Fruit fly (Drosophila melanogaster) whole organism, wandering third instar larva: Measurements from ENCODE around the gene CG14339.
A peak's percentile ranks its signal among the peaks of the same experiment; 100 is the strongest.

Experiments
- Abd-B ChIP-seq: fragments of >200 bp; optimal IDR thresholded peaks from 2 replicates; lab custom pipeline; 2017; ENCODE audit warnings: missing biosample characterization, missing genetic modification characterization
- CG32264 ChIP-seq: fragments of 200-800 bp; sonication (Bioruptor generic); optimal IDR thresholded peaks from 2 replicates; lab custom pipeline; 2016; ENCODE audit warnings: missing biosample characterization, missing genetic modification characterization
- CG9705 ChIP-seq: fragments of 200-800 bp; sonication (Bioruptor generic); optimal IDR thresholded peaks from 2 replicates; lab custom pipeline; 2018; ENCODE audit warnings: missing biosample characterization, mild to moderate bottlenecking, missing genetic modification characterization
- CrebA ChIP-seq: fragments of 200-800 bp; sonication (Bioruptor generic); optimal IDR thresholded peaks from 2 replicates; lab custom pipeline; 2016; ENCODE audit warnings: missing biosample characterization, mild to moderate bottlenecking, missing genetic modification characterization, borderline replicate concordance
- Dfd ChIP-seq: fragments of >200 bp; optimal IDR thresholded peaks from 2 replicates; lab custom pipeline; 2017; ENCODE audit warnings: missing biosample characterization, missing genetic modification characterization
- Dif ChIP-seq: fragments of 200-275, 200-300 bp; sonication (Bioruptor generic); optimal IDR thresholded peaks from 2 replicates; lab custom pipeline; 2018; ENCODE audit warnings: missing biosample characterization, missing genetic modification characterization; ENCODE audit not compliant: partially characterized antibody
- GATAd ChIP-seq: sonication (Bioruptor generic); optimal IDR thresholded peaks from 2 replicates; lab custom pipeline; 2016; ENCODE audit warnings: missing biosample characterization, missing genetic modification characterization
- HLH106 ChIP-seq: fragments of 200-800 bp; optimal IDR thresholded peaks from 3 replicates; lab custom pipeline; 2019; ENCODE audit warnings: missing biosample characterization, mild to moderate bottlenecking, missing genetic modification characterization, moderate library complexity
- Hr78 ChIP-seq: fragments of >200 bp; optimal IDR thresholded peaks from 2 replicates; lab custom pipeline; 2017; ENCODE audit warnings: missing biosample characterization, missing genetic modification characterization
- Jra ChIP-seq: sonication (Bioruptor generic); optimal IDR thresholded peaks from 2 replicates; lab custom pipeline; 2016; ENCODE audit warnings: missing biosample characterization, missing genetic modification characterization
- Mio ChIP-seq: sonication (Bioruptor generic); optimal IDR thresholded peaks from 2 replicates; lab custom pipeline; 2016; ENCODE audit warnings: missing biosample characterization, missing genetic modification characterization
- N ChIP-seq: fragments of >200 bp; optimal IDR thresholded peaks from 2 replicates; lab custom pipeline; 2018; ENCODE audit warnings: missing biosample characterization, missing external identifiers, missing genetic modification characterization
- OdsH ChIP-seq: fragments of 200-800 bp; sonication (Bioruptor generic); optimal IDR thresholded peaks from 2 replicates; lab custom pipeline; 2016; ENCODE audit warnings: missing biosample characterization, mild to moderate bottlenecking, missing genetic modification characterization
- Rel ChIP-seq, 2 experiments: fragments of 200-800 bp; sonication (Bioruptor generic) in 1 of 2; optimal IDR thresholded peaks; 2 replicates in 1 of 2; 3 replicates in 1 of 2; lab custom pipeline; 2016 to 2019; ENCODE audit warnings: mild to moderate bottlenecking in 2 of 2, missing biosample characterization in 2 of 2, missing genetic modification characterization in 2 of 2, moderate library complexity in 1 of 2
- br ChIP-seq: fragments of 200-800 bp; sonication (Bioruptor generic); optimal IDR thresholded peaks from 2 replicates; lab custom pipeline; 2016; ENCODE audit warnings: missing biosample characterization, missing genetic modification characterization
- brk ChIP-seq: fragments of 200-800 bp; sonication (Bioruptor generic); optimal IDR thresholded peaks from 2 replicates; lab custom pipeline; 2016; ENCODE audit warnings: missing biosample characterization, mild to moderate bottlenecking, missing genetic modification characterization
- dl ChIP-seq, 2 experiments: fragments of 175-275, 200-275 bp in 1 of 2; fragments of 200-275 bp in 1 of 2; sonication (Bioruptor generic); optimal IDR thresholded peaks; lab custom pipeline; 2018; ENCODE audit warnings: mild to moderate bottlenecking in 2 of 2, missing biosample characterization in 2 of 2, missing genetic modification characterization in 2 of 2, moderate library complexity in 2 of 2; ENCODE audit not compliant: partially characterized antibody in 2 of 2, insufficient read depth in 1 of 2
- dmrt93B ChIP-seq: fragments of 200-800 bp; sonication (Bioruptor generic); optimal IDR thresholded peaks from 2 replicates; lab custom pipeline; 2018; ENCODE audit warnings: missing biosample characterization, mild to moderate bottlenecking, missing genetic modification characterization
- dsf ChIP-seq: sonication (Bioruptor generic); optimal IDR thresholded peaks from 2 replicates; lab custom pipeline; 2016; ENCODE audit warnings: missing biosample characterization, missing genetic modification characterization, borderline replicate concordance
- ey ChIP-seq: fragments of 200-800 bp; sonication (Bioruptor generic); optimal IDR thresholded peaks from 2 replicates; lab custom pipeline; 2016; ENCODE audit warnings: missing biosample characterization, missing genetic modification characterization
- foxo ChIP-seq, 2 experiments: fragments of 200-800 bp; sonication (Bioruptor generic); optimal IDR thresholded peaks; 2 replicates in 1 of 2; 3 replicates in 1 of 2; lab custom pipeline; 2016 to 2017; ENCODE audit warnings: missing biosample characterization in 2 of 2, missing genetic modification characterization in 2 of 2
- fru ChIP-seq: fragments of 200-800 bp; sonication (Bioruptor generic); optimal IDR thresholded peaks from 3 replicates; lab custom pipeline; 2016; ENCODE audit warnings: missing biosample characterization, mild to moderate bottlenecking, missing genetic modification characterization
- h ChIP-seq: fragments of 200-800 bp; sonication (Bioruptor generic); optimal IDR thresholded peaks from 3 replicates; lab custom pipeline; 2016; ENCODE audit warnings: missing biosample characterization, mild to moderate bottlenecking, missing genetic modification characterization
- jim ChIP-seq: fragments of 175-275, 200-325 bp; sonication (Bioruptor generic); optimal IDR thresholded peaks from 2 replicates; lab custom pipeline; 2016; ENCODE audit warnings: missing biosample characterization, mild to moderate bottlenecking, missing genetic modification characterization
- lola ChIP-seq: fragments of >200 bp; optimal IDR thresholded peaks from 2 replicates; lab custom pipeline; 2017; ENCODE audit warnings: missing biosample characterization, missing genetic modification characterization
- pan ChIP-seq: fragments of >200 bp; optimal IDR thresholded peaks from 2 replicates; lab custom pipeline; 2017
- psq ChIP-seq: fragments of 200-800 bp; sonication (Bioruptor generic); optimal IDR thresholded peaks from 3 replicates; lab custom pipeline; 2017; ENCODE audit warnings: missing biosample characterization, mild to moderate bottlenecking, missing genetic modification characterization, moderate library complexity
- rgr ChIP-seq: fragments of 200-800 bp; sonication (Bioruptor generic); optimal IDR thresholded peaks from 3 replicates; lab custom pipeline; 2016; ENCODE audit warnings: missing biosample characterization, mild to moderate bottlenecking, missing genetic modification characterization
- sage ChIP-seq: fragments of 200-800 bp; sonication (Bioruptor generic); optimal IDR thresholded peaks from 2 replicates; lab custom pipeline; 2016; ENCODE audit warnings: missing biosample characterization, mild to moderate bottlenecking, missing genetic modification characterization
- sv ChIP-seq: fragments of 200-800 bp; sonication (Bioruptor generic); optimal IDR thresholded peaks from 3 replicates; lab custom pipeline; 2016; ENCODE audit warnings: missing biosample characterization, missing genetic modification characterization
- tai ChIP-seq: sonication (Bioruptor generic); optimal IDR thresholded peaks from 2 replicates; lab custom pipeline; 2016; ENCODE audit warnings: missing biosample characterization, missing genetic modification characterization
- usp ChIP-seq: fragments of >200 bp; optimal IDR thresholded peaks from 2 replicates; lab custom pipeline; 2017; ENCODE audit warnings: missing biosample characterization, missing genetic modification characterization
- woc ChIP-seq: sonication (Bioruptor generic); optimal IDR thresholded peaks from 2 replicates; lab custom pipeline; 2016; ENCODE audit warnings: missing biosample characterization, mild to moderate bottlenecking, missing genetic modification characterization

The CG14339 gene

DNA sequence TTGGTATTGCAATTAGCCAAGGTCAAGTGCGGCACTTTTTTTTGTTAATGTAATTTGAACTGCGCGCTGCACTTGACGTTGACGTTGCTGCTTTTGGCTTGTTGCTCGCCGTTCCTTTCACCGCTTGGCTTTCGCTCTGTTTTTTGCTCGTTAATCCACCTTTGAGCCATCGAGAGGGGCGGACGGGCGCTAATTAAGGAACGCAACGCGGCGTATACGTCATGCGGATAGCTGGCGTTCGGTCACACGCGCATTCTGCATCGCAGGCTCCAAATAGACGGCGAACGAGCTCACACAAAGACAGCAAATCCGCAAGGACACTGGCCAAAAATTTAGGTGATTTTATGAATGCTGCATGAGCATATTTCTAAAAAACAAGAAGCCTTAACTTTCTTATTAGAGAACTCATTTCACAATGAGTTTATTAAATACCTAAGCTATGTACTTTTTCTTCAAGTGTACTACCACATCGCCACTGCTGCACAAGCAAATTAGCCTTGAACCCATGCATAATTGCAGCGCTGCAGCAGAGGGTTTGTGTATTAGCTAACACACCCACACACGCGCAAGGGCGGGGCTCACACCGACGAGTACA, 21.9 kb upstream of the CG14339 start:
- TF ChIP-seq sage (GFP tag; lab: Kevin White, UChicago) (no peak), foxo (GFP tag; optimal IDR thresholded peaks at IDR 0.05; lab: Kevin White, UChicago) (peak in 1 of 2 experiments; percentile 24), rgr (GFP tag; lab: Kevin White, UChicago) (peak; percentile 16), h (no peak)

DNA sequence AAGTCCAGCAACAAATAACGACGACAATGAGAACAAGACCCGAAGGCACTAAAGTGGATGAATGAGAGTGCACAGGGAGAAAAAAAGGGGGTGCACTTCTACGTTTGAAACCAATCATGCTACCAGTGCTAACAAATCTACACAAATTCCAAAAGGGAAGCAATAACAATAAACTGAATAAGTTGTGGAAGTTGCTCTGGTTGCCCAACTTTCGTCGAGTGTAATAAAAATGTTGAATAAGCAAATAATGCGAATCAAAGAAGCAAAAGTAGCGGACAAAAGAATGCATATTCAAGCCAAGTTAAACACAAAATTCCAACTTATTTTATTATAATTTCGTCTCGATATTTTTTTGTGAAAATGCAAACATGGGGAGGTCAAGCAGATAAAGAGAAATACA, 16.7 kb upstream of the CG14339 start:
- TF ChIP-seq fru (GFP tag; lab: Kevin White, UChicago) (no peak), CG9705 (no peak), woc (GFP tag; lab: Kevin White, UChicago) (no peak), dmrt93B (GFP tag; lab: Kevin White, UChicago) (no peak), lola (GFP tag; lab: Kevin White, UChicago) (no peak), Jra (no peak), foxo (GFP tag; optimal IDR thresholded peaks at IDR 0.05; lab: Kevin White, UChicago) (no peak)
- TF ChIP-seq, all 38 proteins: peak for 0

DNA sequence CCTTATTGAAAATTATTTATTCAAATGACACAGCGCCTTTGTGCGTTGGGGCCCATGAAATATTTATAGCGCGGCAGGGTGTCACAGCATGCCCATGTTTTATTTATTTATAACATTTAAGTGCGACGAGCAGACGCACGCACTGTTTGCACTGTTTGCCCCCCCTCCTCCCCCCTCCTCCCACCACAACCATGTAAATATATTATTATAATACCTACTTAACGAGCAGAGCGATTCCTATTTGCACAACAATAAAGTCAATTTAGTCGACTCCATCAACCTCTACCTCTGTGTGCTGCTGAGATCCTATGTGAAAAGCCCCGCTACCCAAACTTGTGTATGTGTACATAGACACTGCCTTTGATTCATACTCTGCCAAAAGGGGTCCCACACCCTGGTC, 13.6 kb upstream of the CG14339 start:
- no peak for TF ChIP-seq fru (GFP tag; lab: Kevin White, UChicago)
- TF ChIP-seq tai (GFP tag; lab: Kevin White, UChicago), result no peak
- no peak for TF ChIP-seq CG9705
- TF ChIP-seq rgr (GFP tag; lab: Kevin White, UChicago), result no peak
- TF ChIP-seq h, result peak; percentile 36
- no peak for TF ChIP-seq usp (GFP tag; lab: Kevin White, UChicago)
- no peak for TF ChIP-seq Rel (GFP tag; optimal IDR thresholded peaks at IDR 0.05; lab: Kevin White, UChicago)
- TF ChIP-seq Rel (tag; optimal IDR thresholded peaks at IDR 0.05; lab: Kevin White, UChicago), result peak; percentile 51
- TF ChIP-seq Hr78 (GFP tag; lab: Kevin White, UChicago), result no peak
- TF ChIP-seq Dfd (GFP tag; lab: Kevin White, UChicago), result peak; percentile 78
- no peak for TF ChIP-seq foxo (GFP tag; optimal IDR thresholded peaks at IDR 0.05; lab: Kevin White, UChicago)
- no peak for TF ChIP-seq CG32264
- no peak for TF ChIP-seq Jra
- TF ChIP-seq sv (GFP tag; lab: Kevin White, UChicago), result no peak
- TF ChIP-seq ey (GFP tag; lab: Kevin White, UChicago), result no peak
- TF ChIP-seq brk (GFP tag; lab: Kevin White, UChicago), result no peak
- no peak for TF ChIP-seq Dif
- TF ChIP-seq dmrt93B (GFP tag; lab: Kevin White, UChicago), result no peak
- no peak for TF ChIP-seq N (GFP tag; lab: Kevin White, UChicago)

DNA sequence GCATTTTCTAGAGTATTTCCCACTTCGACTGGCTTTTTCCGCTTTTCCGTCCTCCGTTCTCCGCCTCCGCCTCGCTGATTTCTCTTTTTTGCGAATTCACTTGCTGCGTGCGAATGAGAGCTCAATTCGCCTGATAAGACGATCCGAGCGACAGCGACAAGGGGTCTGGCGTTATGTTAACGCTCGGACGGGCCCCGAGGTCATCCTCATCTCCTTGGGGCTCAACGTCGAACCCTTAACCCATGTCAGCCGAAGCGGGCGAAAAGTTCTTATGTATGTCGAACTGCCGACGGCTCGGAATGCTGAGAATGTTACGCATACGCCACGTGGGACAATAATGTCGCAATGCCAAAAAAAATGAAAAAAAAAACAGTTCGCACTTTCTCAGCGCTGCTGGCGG, 12.9 kb upstream of the CG14339 start:
- TF ChIP-seq sage (GFP tag; lab: Kevin White, UChicago) (no peak), Rel (GFP tag; optimal IDR thresholded peaks at IDR 0.05; lab: Kevin White, UChicago) (no peak), Rel (tag; optimal IDR thresholded peaks at IDR 0.05; lab: Kevin White, UChicago) (peak; percentile 17)

DNA sequence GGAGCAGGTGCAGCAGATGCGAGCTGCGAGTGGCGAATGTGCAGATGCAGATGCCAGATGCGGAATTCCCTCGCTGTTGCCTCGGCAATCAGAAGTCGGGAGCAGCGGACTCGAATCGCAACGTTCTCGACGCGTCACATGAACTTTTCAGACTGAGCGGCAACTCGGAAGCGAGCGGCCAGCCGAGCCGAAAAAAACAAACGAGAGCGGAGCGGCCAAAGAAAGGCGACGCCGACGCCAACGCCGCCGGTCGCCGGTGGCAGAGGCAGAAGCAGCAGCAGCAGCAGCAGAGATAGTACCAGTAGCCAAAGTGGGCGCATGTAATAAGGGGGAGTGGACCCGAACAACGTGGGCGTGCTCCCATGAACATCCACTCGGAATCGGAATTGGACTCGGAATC, 6.0 kb upstream of the CG14339 start, which contains the start of gene CG4629:
Gene CG4629 (minus strand): TSS at position 156 of the 400 bp plus-strand sequence.
- TF ChIP-seq Rel (GFP tag; optimal IDR thresholded peaks at IDR 0.05; lab: Kevin White, UChicago) (no peak), Rel (tag; optimal IDR thresholded peaks at IDR 0.05; lab: Kevin White, UChicago) (peak; percentile 20), fru (GFP tag; lab: Kevin White, UChicago) (peak; percentile 13), woc (GFP tag; lab: Kevin White, UChicago) (no peak), sage (GFP tag; lab: Kevin White, UChicago) (no peak), dl (GFP tag; optimal IDR thresholded peaks at IDR 0.05; lab: Kevin White, UChicago; ENCODE audit: insufficient read depth in 1 of 2, partially characterized antibody in 2 of 2) (no peak), CrebA (GFP tag; lab: Kevin White, UChicago) (no peak), GATAd (GFP tag; lab: Kevin White, UChicago) (no peak), CG32264 (no peak), dsf (no peak), h (no peak), Abd-B (no peak), rgr (GFP tag; lab: Kevin White, UChicago) (no peak), brk (GFP tag; lab: Kevin White, UChicago) (no peak), Mio (no peak), N (GFP tag; lab: Kevin White, UChicago) (no peak), sv (GFP tag; lab: Kevin White, UChicago) (no peak), ey (GFP tag; lab: Kevin White, UChicago) (no peak), lola (GFP tag; lab: Kevin White, UChicago) (no peak), foxo (GFP tag; optimal IDR thresholded peaks at IDR 0.05; lab: Kevin White, UChicago) (no peak), HLH106 (tag; lab: Kevin White, UChicago) (no peak), psq (GFP tag; lab: Kevin White, UChicago) (no peak), jim (no peak), OdsH (no peak), pan (no peak), Dif (peak; percentile 59), br (GFP tag; lab: Kevin White, UChicago) (no peak)
